Fruit fly (Drosophila melanogaster) whole organism, embryonic: ENCODE data around the gene CG6878.

Source experiments
- Abd-B ChIP-seq: fragments of 200-800 bp; sonication (Bioruptor generic); optimal IDR thresholded peaks from 2 replicates; lab custom pipeline; 2018; ENCODE audit warnings: missing biosample characterization, mild to moderate bottlenecking, missing genetic modification characterization, moderate library complexity
- CG10959 ChIP-seq: fragments of 200-800 bp; sonication (Bioruptor generic); IDR thresholded peaks from 2 replicates; pipeline ENCODE4 v1.3.6; 2022; ENCODE audit warnings: missing biosample characterization, missing genetic modification characterization
- CG11398 ChIP-seq: fragments of 200-800 bp; sonication (Bioruptor generic); optimal IDR thresholded peaks from 2 replicates; lab custom pipeline; 2016; ENCODE audit warnings: missing biosample characterization, missing genetic modification characterization
- CG11695 ChIP-seq: fragments of 200-800 bp; sonication (Bioruptor generic); IDR thresholded peaks from 3 replicates; pipeline ENCODE4 v1.3.6; 2022; ENCODE audit warnings: missing biosample characterization, missing genetic modification characterization
- CG12104 ChIP-seq: fragments of 200-800 bp; sonication (Bioruptor generic); optimal IDR thresholded peaks from 3 replicates; lab custom pipeline; 2016; ENCODE audit warnings: missing biosample characterization, missing genetic modification characterization
- CG12236 ChIP-seq: fragments of 200-800 bp; sonication (Bioruptor generic); optimal IDR thresholded peaks from 2 replicates; lab custom pipeline; 2016; ENCODE audit warnings: missing biosample characterization, missing genetic modification characterization
- CG12942 ChIP-seq: fragments of 200-800 bp; sonication (Bioruptor generic); optimal IDR thresholded peaks from 3 replicates; lab custom pipeline; 2016; ENCODE audit warnings: missing biosample characterization, missing genetic modification characterization
- CG13287 ChIP-seq: fragments of 200-800 bp; sonication (Bioruptor generic); IDR thresholded peaks from 2 replicates; pipeline ENCODE4 v1.3.6; 2022; ENCODE audit warnings: missing biosample characterization, missing genetic modification characterization; ENCODE audit not compliant: partially characterized antibody
- CG1529 ChIP-seq: fragments of 200-800 bp; sonication (Bioruptor generic); optimal IDR thresholded peaks from 3 replicates; lab custom pipeline; 2018; ENCODE audit warnings: missing biosample characterization, missing genetic modification characterization
- CG17328 ChIP-seq: fragments of 200-800 bp; sonication (Bioruptor generic); IDR thresholded peaks from 2 replicates; pipeline ENCODE4 v1.3.6; 2022; ENCODE audit warnings: missing biosample characterization, missing genetic modification characterization
- CG17361 ChIP-seq: fragments of 200-800 bp; sonication (Bioruptor generic); IDR thresholded peaks from 3 replicates; pipeline ENCODE4 v1.3.6; 2022; ENCODE audit warnings: missing biosample characterization, missing genetic modification characterization
- CG17612 ChIP-seq: fragments of 200-800 bp; sonication (Bioruptor generic); IDR thresholded peaks from 2 replicates; pipeline ENCODE4 v1.3.6; 2022; ENCODE audit warnings: missing biosample characterization, missing genetic modification characterization
- CG18011 ChIP-seq: fragments of 200-800 bp; sonication (Bioruptor generic); optimal IDR thresholded peaks from 2 replicates; lab custom pipeline; 2017; ENCODE audit warnings: missing biosample characterization, missing genetic modification characterization, mild to moderate bottlenecking, moderate library complexity, missing genotype
- CG30403 ChIP-seq: fragments of 200-800 bp; sonication (Bioruptor generic); optimal IDR thresholded peaks from 3 replicates; lab custom pipeline; 2016; ENCODE audit warnings: missing biosample characterization, missing genetic modification characterization
- CG30431 ChIP-seq: fragments of 200-800 bp; sonication (Bioruptor generic); optimal IDR thresholded peaks from 2 replicates; lab custom pipeline; 2017; ENCODE audit warnings: missing biosample characterization, missing genetic modification characterization
- CG33213 ChIP-seq: fragments of 200-800 bp; sonication (Bioruptor generic); optimal IDR thresholded peaks from 3 replicates; lab custom pipeline; 2016; ENCODE audit warnings: missing biosample characterization, missing genetic modification characterization
- CG34422 ChIP-seq: fragments of 200-800 bp; sonication (Bioruptor generic); IDR thresholded peaks from 3 replicates; pipeline ENCODE4 v1.3.6; 2022; ENCODE audit warnings: missing biosample characterization, missing genetic modification characterization
- CG3838 ChIP-seq: fragments of 200-800 bp; sonication (Bioruptor generic); optimal IDR thresholded peaks from 3 replicates; lab custom pipeline; 2016; ENCODE audit warnings: missing biosample characterization, missing genetic modification characterization
- CG4707 ChIP-seq: fragments of 200-800 bp; sonication (Bioruptor generic); optimal IDR thresholded peaks from 2 replicates; lab custom pipeline; 2018; ENCODE audit warnings: missing biosample characterization, mild to moderate bottlenecking, missing genetic modification characterization, moderate library complexity
- CG7357 ChIP-seq: fragments of 200-800 bp; sonication (Bioruptor generic); IDR thresholded peaks from 3 replicates; pipeline ENCODE4 v1.3.6; 2022; ENCODE audit warnings: missing biosample characterization, missing genetic modification characterization
- Eip74EF ChIP-seq, 2 experiments: fragments of 200-800 bp in 1 of 2; fragments of >200 bp in 1 of 2; sonication (Bioruptor generic) in 1 of 2; optimal IDR thresholded peaks; 2 replicates each; lab custom pipeline; 2017 to 2019; ENCODE audit warnings: missing biosample characterization in 2 of 2, missing genetic modification characterization in 2 of 2, mild to moderate bottlenecking in 1 of 2, moderate library complexity in 1 of 2
- Ets97D ChIP-seq: fragments of 200-800 bp; sonication (Bioruptor generic); optimal IDR thresholded peaks from 3 replicates; lab custom pipeline; 2016; ENCODE audit warnings: missing biosample characterization, missing genetic modification characterization
- H2.0 ChIP-seq: fragments of 200-800 bp; sonication (Bioruptor generic); IDR thresholded peaks from 2 replicates; pipeline ENCODE4 v1.3.6; 2022; ENCODE audit warnings: missing biosample characterization, missing genetic modification characterization
- HLH4C ChIP-seq: fragments of 200-800 bp; sonication (Bioruptor generic); IDR thresholded peaks from 3 replicates; pipeline ENCODE4 v1.3.6; 2022; ENCODE audit warnings: missing biosample characterization, missing genetic modification characterization; ENCODE audit not compliant: partially characterized antibody
- MESR4 ChIP-seq: fragments of 200-800 bp; sonication (Bioruptor generic); optimal IDR thresholded peaks from 2 replicates; lab custom pipeline; 2018; ENCODE audit warnings: missing biosample characterization, mild to moderate bottlenecking, missing genetic modification characterization, moderate library complexity
- Nf-YA ChIP-seq: fragments of 200-800 bp; sonication (Bioruptor generic); IDR thresholded peaks from 2 replicates; pipeline ENCODE4 v1.3.6; 2022; ENCODE audit warnings: missing biosample characterization, missing genetic modification characterization
- Nf-YB ChIP-seq: fragments of 200-800 bp; sonication (Bioruptor generic); optimal IDR thresholded peaks from 3 replicates; lab custom pipeline; 2019; ENCODE audit warnings: missing biosample characterization, mild to moderate bottlenecking, missing genetic modification characterization, moderate library complexity
- Oaz ChIP-seq: fragments of 200-800 bp; sonication (Bioruptor generic); IDR thresholded peaks from 2 replicates; pipeline ENCODE4 v1.3.6; 2022; ENCODE audit warnings: missing biosample characterization, missing genetic modification characterization
- Sry-δ ChIP-seq: fragments of 200-800 bp; sonication (Bioruptor generic); optimal IDR thresholded peaks from 2 replicates; lab custom pipeline; 2016; ENCODE audit warnings: missing biosample characterization, missing genetic modification characterization
- Taf1 ChIP-seq: fragments of 200-800 bp; sonication (Bioruptor generic); IDR thresholded peaks from 2 replicates; pipeline ENCODE4 v1.3.6; 2022; ENCODE audit warnings: missing biosample characterization, missing genetic modification characterization
- ap ChIP-seq: fragments of 200-800 bp; sonication (Bioruptor generic); IDR thresholded peaks from 2 replicates; pipeline ENCODE4 v1.3.6; 2022; ENCODE audit warnings: missing biosample characterization, missing genetic modification characterization
- bcd ChIP-seq: fragments of 200-800 bp; sonication (Bioruptor generic); optimal IDR thresholded peaks from 2 replicates; lab custom pipeline; 2017; ENCODE audit warnings: missing biosample characterization, mild to moderate bottlenecking, missing genetic modification characterization
- btn ChIP-seq: fragments of 200-800 bp; sonication (Bioruptor generic); optimal IDR thresholded peaks from 2 replicates; lab custom pipeline; 2016; ENCODE audit warnings: missing biosample characterization, missing genetic modification characterization
- cg ChIP-seq: fragments of 200-800 bp; sonication (Bioruptor generic); optimal IDR thresholded peaks from 3 replicates; lab custom pipeline; 2019; ENCODE audit warnings: missing biosample characterization, mild to moderate bottlenecking, missing genetic modification characterization, moderate library complexity
- dm ChIP-seq: fragments of 200-800 bp; sonication (Bioruptor generic); optimal IDR thresholded peaks from 3 replicates; lab custom pipeline; 2016; ENCODE audit warnings: missing biosample characterization, missing genetic modification characterization
- grau ChIP-seq: fragments of 200-800 bp; optimal IDR thresholded peaks from 3 replicates; lab custom pipeline; 2019; ENCODE audit warnings: missing biosample characterization, mild to moderate bottlenecking, missing genetic modification characterization, moderate library complexity
- hkb ChIP-seq, 2 experiments: fragments of 200-800 bp in 1 of 2; fragments of >200 bp in 1 of 2; sonication (Bioruptor generic) in 1 of 2; IDR thresholded peaks in 1 of 2; optimal IDR thresholded peaks in 1 of 2; 2 replicates each; pipeline versions ENCODE4 v1.3.6 to Lab custom; 2017 to 2022; ENCODE audit warnings: missing biosample characterization in 1 of 2, missing genetic modification characterization in 1 of 2
- mld ChIP-seq: fragments of 200-800 bp; sonication (Bioruptor generic); IDR thresholded peaks from 3 replicates; pipeline ENCODE4 v1.3.6; 2022; ENCODE audit warnings: missing biosample characterization, missing genetic modification characterization; ENCODE audit not compliant: partially characterized antibody
- onecut ChIP-seq: fragments of 200-800 bp; sonication (Bioruptor generic); IDR thresholded peaks from 2 replicates; pipeline ENCODE4 v1.3.6; 2022; ENCODE audit warnings: missing biosample characterization, missing genetic modification characterization
- pfk ChIP-seq: fragments of 200-800 bp; sonication (Bioruptor generic); optimal IDR thresholded peaks from 2 replicates; lab custom pipeline; 2018; ENCODE audit warnings: missing biosample characterization, mild to moderate bottlenecking, missing genetic modification characterization, moderate library complexity
- phol ChIP-seq: fragments of 200-800 bp; sonication (Bioruptor generic); optimal IDR thresholded peaks from 3 replicates; lab custom pipeline; 2018; ENCODE audit warnings: missing biosample characterization, mild to moderate bottlenecking, missing genetic modification characterization, moderate library complexity
- rib ChIP-seq: fragments of 200-800 bp; sonication (Bioruptor generic); IDR thresholded peaks from 2 replicates; pipeline ENCODE4 v1.3.6; 2022; ENCODE audit warnings: missing biosample characterization, missing genetic modification characterization
- ro ChIP-seq: fragments of 200-800 bp; sonication (Bioruptor generic); IDR thresholded peaks from 2 replicates; pipeline ENCODE4 v1.3.6; 2022; ENCODE audit warnings: missing biosample characterization, missing genetic modification characterization
- sim ChIP-seq: fragments of 200-800 bp; sonication (Bioruptor generic); IDR thresholded peaks from 2 replicates; pipeline ENCODE4 v1.3.6; 2022; ENCODE audit warnings: missing biosample characterization, missing genetic modification characterization
- sima ChIP-seq: fragments of 200-800 bp; sonication (Bioruptor generic); optimal IDR thresholded peaks from 2 replicates; lab custom pipeline; 2016; ENCODE audit warnings: missing biosample characterization, missing genetic modification characterization
- sisA ChIP-seq: fragments of 200-800 bp; sonication (Bioruptor generic); IDR thresholded peaks from 2 replicates; pipeline ENCODE4 v1.3.6; 2022; ENCODE audit warnings: missing biosample characterization, missing genetic modification characterization
- sna ChIP-seq: fragments of 200-800 bp; sonication (Bioruptor generic); IDR thresholded peaks from 2 replicates; pipeline ENCODE4 v1.3.6; 2022; ENCODE audit warnings: missing biosample characterization, missing genetic modification characterization; ENCODE audit not compliant: partially characterized antibody
- tio ChIP-seq: fragments of 200-800 bp; sonication (Bioruptor generic); optimal IDR thresholded peaks from 2 replicates; lab custom pipeline; 2017; ENCODE audit warnings: missing biosample characterization, missing genetic modification characterization, inconsistent platforms
- ttk ChIP-seq: fragments of 200-800 bp; sonication (Bioruptor generic); IDR thresholded peaks from 2 replicates; pipeline ENCODE4 v2.1.2; 2022; ENCODE audit warnings: missing biosample characterization, missing genetic modification characterization
- vfl ChIP-seq: fragments of 200-800 bp; sonication (Bioruptor generic); optimal IDR thresholded peaks from 2 replicates; lab custom pipeline; 2016; ENCODE audit warnings: missing biosample characterization, missing genetic modification characterization
- zfh2 ChIP-seq: fragments of 200-800 bp; sonication (Bioruptor generic); optimal IDR thresholded peaks from 2 replicates; lab custom pipeline; 2016; ENCODE audit warnings: missing biosample characterization, missing genetic modification characterization

The CG6878 gene

dm6 chr3L:15171769-15172403 lies 10.3 kb downstream of the CG6878 start (continued):
- TF ChIP-seq mld (GFP tag; lab: Robert Waterston, UW) (no peak), bcd (GFP tag; lab: Kevin White, UChicago) (peak; percentile 4), Oaz (GFP tag; lab: Robert Waterston, UW) (no peak), H2.0 (GFP tag; lab: Robert Waterston, UW) (no peak), CG30403 (peak; percentile 4), sna (GFP tag; lab: Robert Waterston, UW) (no peak), CG13287 (GFP tag; lab: Robert Waterston, UW) (no peak), CG33213 (GFP tag; lab: Kevin White, UChicago) (no peak), CG4707 (GFP tag; lab: Kevin White, UChicago) (no peak), CG17361 (GFP tag; lab: Robert Waterston, UW) (no peak), zfh2 (no peak), Ets97D (no peak), CG11398 (no peak), MESR4 (GFP tag; lab: Kevin White, UChicago) (no peak), CG17612 (GFP tag; lab: Robert Waterston, UW) (no peak), HLH4C (GFP tag; lab: Robert Waterston, UW) (no peak), Eip74EF (GFP tag; optimal IDR thresholded peaks at IDR 0.05; lab: Kevin White, UChicago) (no peak), CG1529 (no peak), grau (tag; lab: Kevin White, UChicago) (peak; percentile 29), sima (GFP tag; lab: Kevin White, UChicago) (no peak), CG11695 (GFP tag; lab: Robert Waterston, UW) (no peak), btn (GFP tag; lab: Kevin White, UChicago) (no peak), Nf-YB (GFP tag; lab: Kevin White, UChicago) (peak; percentile 90), rib (GFP tag; lab: Robert Waterston, UW) (no peak), pfk (no peak), ro (GFP tag; lab: Robert Waterston, UW) (no peak), Taf1 (no peak), CG17328 (no peak), phol (tag; lab: Kevin White, UChicago) (peak; percentile 30), dm (GFP tag; lab: Kevin White, UChicago) (no peak), sim (GFP tag; lab: Robert Waterston, UW) (no peak), tio (GFP tag; lab: Kevin White, UChicago) (no peak), onecut (GFP tag; lab: Robert Waterston, UW) (no peak), ap (GFP tag; lab: Robert Waterston, UW) (no peak), hkb (optimal IDR thresholded peaks at IDR 0.05; lab: Kevin White, UChicago) (no peak), hkb (GFP tag; IDR thresholded peaks at IDR 0.05; lab: Robert Waterston, UW) (0 out of 2 replicates have a peak, but pooled peaks have one; percentile 9), cg (GFP tag; lab: Kevin White, UChicago) (no peak), Sry-δ (GFP tag; lab: Kevin White, UChicago) (no peak), Nf-YA (peak; percentile 67), CG12236 (GFP tag; lab: Kevin White, UChicago) (no peak), CG3838 (no peak), CG12104 (GFP tag; lab: Kevin White, UChicago) (peak; percentile 28), CG12942 (GFP tag; lab: Kevin White, UChicago) (no peak), vfl (GFP tag; lab: Kevin White, UChicago) (no peak), CG7357 (GFP tag; lab: Robert Waterston, UW) (no peak), CG34422 (GFP tag; lab: Robert Waterston, UW) (no peak), ttk (0 out of 2 replicates have a peak, but pooled peaks have one; percentile 5), CG10959 (no peak), sisA (GFP tag; lab: Robert Waterston, UW) (no peak), CG30431 (GFP tag; lab: Kevin White, UChicago) (no peak), CG18011 (GFP tag; lab: Kevin White, UChicago) (no peak), Abd-B (no peak)
